Worm (Caenorhabditis elegans): ENCODE results near the gene nlp-19.

- TF ChIP-seq skn-1 (tag; optimal IDR thresholded peaks at IDR 0.05) (no peak), madf-5 (GFP tag; IDR thresholded peaks at IDR 0.05) (no peak), snpc-4 (tag; optimal IDR thresholded peaks at IDR 0.05) (no peak), pha-4 (GFP tag; IDR thresholded peaks at IDR 0.05) (no peak), pha-4 (tag; optimal IDR thresholded peaks at IDR 0.05) (no peak), nhr-77 (tag; optimal IDR thresholded peaks at IDR 0.05) (no peak), egl-27 (tag; optimal IDR thresholded peaks at IDR 0.05) (no peak), ctbp-1 (GFP tag; IDR thresholded peaks at IDR 0.05) (no peak), nhr-48 (tag; optimal IDR thresholded peaks at IDR 0.05) (no peak)
These were observed 31.8 kb downstream of the nlp-19 start for ce11 chrX:10990159-10990854.
